Fruit fly (Drosophila melanogaster): Measurements from ENCODE around the gene CG5162.

Gene CG5162

dm6 chrX:17237421-17237820 lies 22.3 kb downstream of the CG5162 start (continued):
- no peak for TF ChIP-seq NC2β (GFP tag; optimal IDR thresholded peaks at IDR 0.05)
- no peak for TF ChIP-seq lab (GFP tag; optimal IDR thresholded peaks at IDR 0.05)
- no peak for TF ChIP-seq Xbp1 (GFP tag; optimal IDR thresholded peaks at IDR 0.05)
- no peak for TF ChIP-seq Rfx (GFP tag; IDR thresholded peaks at IDR 0.05)
- no peak for TF ChIP-seq ftz-f1 (GFP tag; optimal IDR thresholded peaks at IDR 0.05)
- no peak for TF ChIP-seq CG6683 (GFP tag; optimal IDR thresholded peaks at IDR 0.05)
- TF ChIP-seq phol (tag; optimal IDR thresholded peaks at IDR 0.05), result peak; percentile 52
- no peak for TF ChIP-seq zen2 (GFP tag; IDR thresholded peaks at IDR 0.05; ENCODE audit: partially characterized antibody)
- TF ChIP-seq CG9817 (tag; optimal IDR thresholded peaks at IDR 0.05), result no peak
- no peak for TF ChIP-seq Awh (GFP tag; IDR thresholded peaks at IDR 0.05)
- peak in 1 of 3 experiments; percentile 26 for TF ChIP-seq lola (GFP tag; optimal IDR thresholded peaks at IDR 0.05)
- TF ChIP-seq CG12236 (GFP tag; optimal IDR thresholded peaks at IDR 0.05), result no peak
- no peak for TF ChIP-seq cg (GFP tag; optimal IDR thresholded peaks at IDR 0.05)
- TF ChIP-seq ara (GFP tag; IDR thresholded peaks at IDR 0.05), result no peak
- no peak for TF ChIP-seq YL-1 (GFP tag; optimal IDR thresholded peaks at IDR 0.05)
- TF ChIP-seq H2.0 (GFP tag; IDR thresholded peaks at IDR 0.05), result no peak
- TF ChIP-seq peb (GFP tag; IDR thresholded peaks at IDR 0.05), result no peak
- TF ChIP-seq CG30020 (tag; optimal IDR thresholded peaks at IDR 0.05), result no peak
- TF ChIP-seq CG12391 (tag; optimal IDR thresholded peaks at IDR 0.05), result peak; percentile 35
- TF ChIP-seq Lim3 (GFP tag; IDR thresholded peaks at IDR 0.05), result no peak
- no peak for TF ChIP-seq CG13287 (GFP tag; IDR thresholded peaks at IDR 0.05; ENCODE audit: partially characterized antibody)
- no peak for TF ChIP-seq disco-r (GFP tag; optimal IDR thresholded peaks at IDR 0.05)
- TF ChIP-seq CG33557 (GFP tag; optimal IDR thresholded peaks at IDR 0.05), result no peak
- no peak for TF ChIP-seq CG4617 (GFP tag; optimal IDR thresholded peaks at IDR 0.05; ENCODE audit: borderline replicate concordance)
- TF ChIP-seq CG6813 (GFP tag; optimal IDR thresholded peaks at IDR 0.05), result no peak
- TF ChIP-seq sob (GFP tag; IDR thresholded peaks at IDR 0.05), result no peak
- TF ChIP-seq nom (GFP tag; optimal IDR thresholded peaks at IDR 0.05), result peak; percentile 4
- no peak for TF ChIP-seq br (optimal IDR thresholded peaks at IDR 0.05)
- TF ChIP-seq CoRest (tag; optimal IDR thresholded peaks at IDR 0.05), result peak; percentile 21
- no peak for TF ChIP-seq Hand (GFP tag; optimal IDR thresholded peaks at IDR 0.05)
- no peak for TF ChIP-seq CG8765 (GFP tag; IDR thresholded peaks at IDR 0.05)
- TF ChIP-seq Blimp-1 (GFP tag; optimal IDR thresholded peaks at IDR 0.05), result peak; percentile 29
- peak; percentile 20 for TF ChIP-seq CG13424 (tag; optimal IDR thresholded peaks at IDR 0.05)
- TF ChIP-seq CG17361 (GFP tag; IDR thresholded peaks at IDR 0.05), result 0 out of 3 replicates have a peak, but pooled peaks have one; percentile 46
- TF ChIP-seq Ets65A (GFP tag), result peak; percentile 41
- TF ChIP-seq CG16863 (GFP tag; optimal IDR thresholded peaks at IDR 0.05), result no peak
- TF ChIP-seq grn (GFP tag; optimal IDR thresholded peaks at IDR 0.05), result no peak
- TF ChIP-seq CG12299 (tag; optimal IDR thresholded peaks at IDR 0.05), result no peak
- peak; percentile 40; the same call in 2 of the 3 replicates for TF ChIP-seq row (GFP tag; IDR thresholded peaks at IDR 0.05)
- TF ChIP-seq slp2 (GFP tag; optimal IDR thresholded peaks at IDR 0.05), result no peak
- peak; percentile 51 for TF ChIP-seq CG31441 (GFP tag; IDR thresholded peaks at IDR 0.05)
- no peak for TF ChIP-seq CG14965 (GFP tag; optimal IDR thresholded peaks at IDR 0.05; ENCODE audit: borderline replicate concordance)
- TF ChIP-seq CG10267 (tag; optimal IDR thresholded peaks at IDR 0.05), result peak; percentile 9
- TF ChIP-seq CG3847 (GFP tag; IDR thresholded peaks at IDR 0.05), result no peak
- TF ChIP-seq CG1233 (GFP tag; optimal IDR thresholded peaks at IDR 0.05), result no peak
- TF ChIP-seq CG10543 (GFP tag; optimal IDR thresholded peaks at IDR 0.05), result no peak
- TF ChIP-seq Taf1 (GFP tag; IDR thresholded peaks at IDR 0.05), result no peak
- TF ChIP-seq Oli (tag; optimal IDR thresholded peaks at IDR 0.05), result peak; percentile 47
- TF ChIP-seq esg (GFP tag; conservative IDR thresholded peaks at IDR 0.05), result 0 out of 2 replicates have a peak, but pooled peaks have one; percentile 7
- TF ChIP-seq onecut (GFP tag; IDR thresholded peaks at IDR 0.05), result no peak
- no peak for TF ChIP-seq CG9609 (GFP tag; optimal IDR thresholded peaks at IDR 0.05)
